Fruit fly (Drosophila melanogaster): Measurements from ENCODE around the gene Miro.

The Miro gene

dm6 chr3R:24031019-24031824 is 7.4 kb downstream of the Miro start (continued):
- no peak for TF ChIP-seq Kr (GFP tag; optimal IDR thresholded peaks at IDR 0.05)
- no peak for TF ChIP-seq CG12236 (GFP tag; optimal IDR thresholded peaks at IDR 0.05)
- no peak for TF ChIP-seq grn (GFP tag; optimal IDR thresholded peaks at IDR 0.05)
- no peak for TF ChIP-seq CG1024 (GFP tag; IDR thresholded peaks at IDR 0.05)
- TF ChIP-seq danr (GFP tag; IDR thresholded peaks at IDR 0.05) = no peak
- no peak for TF ChIP-seq CG3407 (GFP tag; optimal IDR thresholded peaks at IDR 0.05)
- TF ChIP-seq prd (optimal IDR thresholded peaks at IDR 0.05) = no peak
- TF ChIP-seq prd (GFP tag; IDR thresholded peaks at IDR 0.05) = no peak
- TF ChIP-seq ken (GFP tag; IDR thresholded peaks at IDR 0.05) = 0 out of 3 replicates have a peak, but pooled peaks have one; percentile 7
- no peak for TF ChIP-seq Sry-δ (GFP tag; optimal IDR thresholded peaks at IDR 0.05)
- TF ChIP-seq NC2β (GFP tag; optimal IDR thresholded peaks at IDR 0.05) = no peak
- TF ChIP-seq CG10366 (GFP tag; IDR thresholded peaks at IDR 0.05) = no peak
- TF ChIP-seq hb (GFP tag; IDR thresholded peaks at IDR 0.05; ENCODE audit: partially characterized antibody) = no peak
- no peak for TF ChIP-seq phol (tag; optimal IDR thresholded peaks at IDR 0.05)
- TF ChIP-seq stwl (tag; optimal IDR thresholded peaks at IDR 0.05) = no peak
- no peak for TF ChIP-seq abd-A (tag; optimal IDR thresholded peaks at IDR 0.05)
- TF ChIP-seq ham (GFP tag; IDR thresholded peaks at IDR 0.05) = no peak
- TF ChIP-seq pan (optimal IDR thresholded peaks at IDR 0.05) = no peak
- peak in 1 of 2 experiments; percentile 17 for TF ChIP-seq pan (GFP tag; optimal IDR thresholded peaks at IDR 0.05 in 1 of 2, IDR thresholded peaks at IDR 0.05 in 1 of 2)
- TF ChIP-seq tup (GFP tag; optimal IDR thresholded peaks at IDR 0.05) = no peak
- no peak for TF ChIP-seq vfl (GFP tag; optimal IDR thresholded peaks at IDR 0.05)
- no peak for TF ChIP-seq croc (GFP tag; conservative IDR thresholded peaks at IDR 0.05)
- peak; percentile 36 for TF ChIP-seq Fer1 (GFP tag; optimal IDR thresholded peaks at IDR 0.05)
- TF ChIP-seq Awh (GFP tag; IDR thresholded peaks at IDR 0.05) = no peak
- TF ChIP-seq wek (GFP tag; optimal IDR thresholded peaks at IDR 0.05) = no peak
- no peak for TF ChIP-seq Max (GFP tag; optimal IDR thresholded peaks at IDR 0.05)
- TF ChIP-seq psq (GFP tag; optimal IDR thresholded peaks at IDR 0.05) = no peak
- no peak for TF ChIP-seq maf-S (GFP tag; optimal IDR thresholded peaks at IDR 0.05)
- no peak for TF ChIP-seq eve (GFP tag; optimal IDR thresholded peaks at IDR 0.05)
- no peak for TF ChIP-seq CG10431 (GFP tag; optimal IDR thresholded peaks at IDR 0.05)
- no peak for TF ChIP-seq CG2889 (GFP tag; IDR thresholded peaks at IDR 0.05)
- peak; percentile 44; the same call in 1 of the 2 replicates for TF ChIP-seq unc-4 (GFP tag; IDR thresholded peaks at IDR 0.05; ENCODE audit: partially characterized antibody)
- TF ChIP-seq dpn (GFP tag; optimal IDR thresholded peaks at IDR 0.05) = peak in 1 of 2 experiments; percentile 3
- TF ChIP-seq CG6791 (GFP tag; IDR thresholded peaks at IDR 0.05; ENCODE audit: partially characterized antibody) = no peak
- TF ChIP-seq CG6683 (GFP tag; optimal IDR thresholded peaks at IDR 0.05) = no peak
- no peak for TF ChIP-seq z (GFP tag; IDR thresholded peaks at IDR 0.05)
- no peak for TF ChIP-seq CG4282 (GFP tag; optimal IDR thresholded peaks at IDR 0.05)
- peak; percentile 80 for TF ChIP-seq zf30C (GFP tag; optimal IDR thresholded peaks at IDR 0.05)
- no peak for TF ChIP-seq gsb (GFP tag; IDR thresholded peaks at IDR 0.05)
- TF ChIP-seq ranshi (GFP tag; IDR thresholded peaks at IDR 0.05) = no peak
- TF ChIP-seq chif (GFP tag; optimal IDR thresholded peaks at IDR 0.05) = no peak
- no peak for TF ChIP-seq pb (GFP tag; optimal IDR thresholded peaks at IDR 0.05)
- TF ChIP-seq dysf (GFP tag; IDR thresholded peaks at IDR 0.05) = no peak
- TF ChIP-seq CG15696 (tag; optimal IDR thresholded peaks at IDR 0.05) = no peak
- TF ChIP-seq Xbp1 (GFP tag; optimal IDR thresholded peaks at IDR 0.05) = no peak
- peak; percentile 33; the same call in 1 of the 2 replicates for TF ChIP-seq bbx (GFP tag; IDR thresholded peaks at IDR 0.05; ENCODE audit: partially characterized antibody)
- no peak for TF ChIP-seq Usf (GFP tag; optimal IDR thresholded peaks at IDR 0.05)
- no peak for TF ChIP-seq CG17359 (tag; optimal IDR thresholded peaks at IDR 0.05)
- no peak for TF ChIP-seq gfzf (GFP tag; optimal IDR thresholded peaks at IDR 0.05)
- no peak for TF ChIP-seq sim (GFP tag; IDR thresholded peaks at IDR 0.05)

Data from whole organism, embryonic.